Comparison of ENCODE assay signal across 5 fruit fly cellular contexts in the genomic region with DNA sequence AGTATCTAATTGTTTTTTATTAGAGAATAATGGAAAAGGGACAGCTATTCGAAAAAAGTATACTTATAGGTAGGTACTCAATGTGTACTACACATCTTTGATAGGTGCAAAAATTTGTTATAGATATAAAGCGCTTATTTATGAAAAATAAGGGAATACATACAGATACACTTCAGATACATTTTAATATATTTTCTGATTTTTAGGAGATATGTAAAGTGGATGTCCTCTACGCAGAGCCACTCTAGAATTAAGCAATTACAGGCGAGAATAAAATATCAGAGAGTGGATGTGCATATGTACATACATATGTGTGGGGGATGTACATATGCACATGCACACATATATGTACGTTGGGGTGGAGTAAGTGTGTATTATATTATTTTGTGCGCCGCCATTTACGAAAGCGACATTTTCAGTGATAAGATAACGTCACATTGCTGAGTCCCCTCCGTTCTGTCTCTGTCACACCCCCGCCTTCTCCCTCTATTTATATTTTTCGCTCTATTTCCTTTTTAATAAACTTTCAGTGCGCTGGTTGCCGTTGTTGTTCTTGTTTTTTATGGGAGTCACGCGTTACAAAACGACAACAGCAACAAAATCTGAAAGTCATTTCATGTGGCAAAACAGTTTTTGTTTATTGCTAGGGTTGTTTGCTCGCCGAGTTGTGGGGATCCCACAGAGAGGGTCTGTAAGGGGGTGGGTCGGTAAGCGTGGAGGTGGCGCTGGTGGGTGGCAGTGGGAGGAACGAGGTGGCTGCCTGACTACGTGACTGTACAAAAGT.
TF ChIP-seq lines count a peak whose summit lies in the region.

No protein-coding gene starts in this region.

- TF ChIP-seq CTCF in whole organism, embryonic (GFP tag; optimal IDR thresholded peaks at IDR 0.05; lab: Kevin White, UChicago), result no peak

TF ChIP-seq in whole organism, adult, 20 proteins besides CTCF, POLR2A, EP300 and RAD21 (continues in another document):
- peak; percentile 36 for TF ChIP-seq toe (GFP tag; optimal IDR thresholded peaks at IDR 0.05; lab: Kevin White, UChicago)
- peak; percentile 20 for TF ChIP-seq CG5204 (GFP tag; optimal IDR thresholded peaks at IDR 0.05; lab: Kevin White, UChicago)
- TF ChIP-seq ovo (GFP tag; optimal IDR thresholded peaks at IDR 0.05; lab: Kevin White, UChicago), result peak; percentile 36
- TF ChIP-seq CG11617 (GFP tag; optimal IDR thresholded peaks at IDR 0.05; lab: Kevin White, UChicago), result peak; percentile 56
- no peak for TF ChIP-seq CG1620 (GFP tag; optimal IDR thresholded peaks at IDR 0.05; lab: Kevin White, UChicago)
- TF ChIP-seq Hr96 (GFP tag; optimal IDR thresholded peaks at IDR 0.05; lab: Kevin White, UChicago), result peak; percentile 56
- TF ChIP-seq CG7101 (tag; optimal IDR thresholded peaks at IDR 0.05; lab: Kevin White, UChicago), result peak; percentile 15
- peak; percentile 73 for TF ChIP-seq Clk (GFP tag; optimal IDR thresholded peaks at IDR 0.05; lab: Kevin White, UChicago)
- peak; percentile 81 for TF ChIP-seq kay (GFP tag; lab: Kevin White, UChicago; ENCODE audit: borderline replicate concordance)
- peak; percentile 7 for TF ChIP-seq bab1 (GFP tag; optimal IDR thresholded peaks at IDR 0.05; lab: Kevin White, UChicago)
- TF ChIP-seq CG14711 (tag; optimal IDR thresholded peaks at IDR 0.05; lab: Kevin White, UChicago), result peak; percentile 58
- peak; percentile 77 for TF ChIP-seq CG33017 (tag; optimal IDR thresholded peaks at IDR 0.05; lab: Kevin White, UChicago)
- TF ChIP-seq CG7045 (GFP tag; optimal IDR thresholded peaks at IDR 0.05; lab: Kevin White, UChicago), result peak; percentile 53
- TF ChIP-seq tj (GFP tag; optimal IDR thresholded peaks at IDR 0.05; lab: Kevin White, UChicago), result peak; percentile 33
- peak; percentile 89 for TF ChIP-seq Mnt (GFP tag; optimal IDR thresholded peaks at IDR 0.05; lab: Kevin White, UChicago)
- peak; percentile 88 for TF ChIP-seq CG12768 (GFP tag; optimal IDR thresholded peaks at IDR 0.05; lab: Kevin White, UChicago)

TF ChIP-seq in whole organism, embryonic, 481 proteins besides CTCF, POLR2A, EP300 and RAD21 (continues in another document):
- TF ChIP-seq CHES-1-like (GFP tag; optimal IDR thresholded peaks at IDR 0.05; lab: Kevin White, UChicago) (no peak), chif (GFP tag; optimal IDR thresholded peaks at IDR 0.05; lab: Kevin White, UChicago) (no peak), schlank (tag; optimal IDR thresholded peaks at IDR 0.05; lab: Kevin White, UChicago) (peak; percentile 27), gce (GFP tag; IDR thresholded peaks at IDR 0.05; lab: Robert Waterston, UW) (no peak), Jarid2 (GFP tag; optimal IDR thresholded peaks at IDR 0.05; lab: Kevin White, UChicago) (no peak), CG15514 (GFP tag; optimal IDR thresholded peaks at IDR 0.05; lab: Kevin White, UChicago) (peak; percentile 34), ci (GFP tag; IDR thresholded peaks at IDR 0.05; lab: Robert Waterston, UW) (0 out of 3 replicates have a peak, but pooled peaks have one; percentile 16), dmrt11E (tag; optimal IDR thresholded peaks at IDR 0.05; lab: Kevin White, UChicago) (no peak), CG17385 (GFP tag; optimal IDR thresholded peaks at IDR 0.05; lab: Kevin White, UChicago) (peak; percentile 10), Hmr (GFP tag; optimal IDR thresholded peaks at IDR 0.05; lab: Kevin White, UChicago) (peak; percentile 39), CG4617 (GFP tag; optimal IDR thresholded peaks at IDR 0.05; lab: Kevin White, UChicago; ENCODE audit: borderline replicate concordance) (no peak), Pdp1 (GFP tag; optimal IDR thresholded peaks at IDR 0.05; lab: Kevin White, UChicago) (peak in 1 of 2 experiments; percentile 67), Atf-2 (GFP tag; optimal IDR thresholded peaks at IDR 0.05; lab: Kevin White, UChicago) (no peak), Hand (GFP tag; optimal IDR thresholded peaks at IDR 0.05; lab: Kevin White, UChicago) (peak; percentile 57), CG3838 (GFP tag; optimal IDR thresholded peaks at IDR 0.05; lab: Kevin White, UChicago) (peak; percentile 41), ash1 (GFP tag; optimal IDR thresholded peaks at IDR 0.05; lab: Kevin White, UChicago) (peak; percentile 36)

TF ChIP-seq in whole organism, prepupa, 60 proteins besides CTCF, POLR2A, EP300 and RAD21 (continues in another document):
- TF ChIP-seq CG8119 (GFP tag; IDR thresholded peaks at IDR 0.05; lab: Robert Waterston, UW), result 0 out of 3 replicates have a peak, but pooled peaks have one; percentile 34
- TF ChIP-seq CG6854 (GFP tag; optimal IDR thresholded peaks at IDR 0.05; lab: Kevin White, UChicago), result no peak
- no peak for TF ChIP-seq CG6276 (GFP tag; optimal IDR thresholded peaks at IDR 0.05; lab: Kevin White, UChicago)
- peak; percentile 23 for TF ChIP-seq CG16779 (tag; optimal IDR thresholded peaks at IDR 0.05; lab: Kevin White, UChicago)
- peak; percentile 9 for TF ChIP-seq Met (GFP tag; optimal IDR thresholded peaks at IDR 0.05; lab: Kevin White, UChicago)
- TF ChIP-seq topi (GFP tag; optimal IDR thresholded peaks at IDR 0.05; lab: Kevin White, UChicago), result no peak
- peak; percentile 61 for TF ChIP-seq Eip93F (GFP tag; optimal IDR thresholded peaks at IDR 0.05; lab: Kevin White, UChicago)
- 0 out of 2 replicates have a peak, but pooled peaks have one; percentile 14 for TF ChIP-seq CG15336 (GFP tag; IDR thresholded peaks at IDR 0.05; lab: Robert Waterston, UW)
- peak; percentile 61 for TF ChIP-seq vri (GFP tag; optimal IDR thresholded peaks at IDR 0.05; lab: Kevin White, UChicago)
- no peak for TF ChIP-seq CG11902 (GFP tag; optimal IDR thresholded peaks at IDR 0.05; lab: Kevin White, UChicago)
- TF ChIP-seq Hr4 (GFP tag; optimal IDR thresholded peaks at IDR 0.05; lab: Kevin White, UChicago), result no peak
- peak; percentile 22; the same call in 1 of the 3 replicates for TF ChIP-seq CG6163 (GFP tag; IDR thresholded peaks at IDR 0.05; lab: Robert Waterston, UW)
- peak in 1 of 2 experiments; percentile 6 for TF ChIP-seq ss (GFP tag; optimal IDR thresholded peaks at IDR 0.05; lab: Kevin White, UChicago)
- peak; percentile 62 for TF ChIP-seq svp (GFP tag; lab: Kevin White, UChicago)
- 0 out of 3 replicates have a peak, but pooled peaks have one; percentile 6 for TF ChIP-seq eg (GFP tag; IDR thresholded peaks at IDR 0.05; lab: Robert Waterston, UW)
- peak; percentile 58 for TF ChIP-seq Eip78C (GFP tag; lab: Kevin White, UChicago)

TF ChIP-seq in whole organism, pupa, 21 proteins besides CTCF, POLR2A, EP300 and RAD21:
- 0 out of 2 replicates have a peak, but pooled peaks have one; percentile 23 for TF ChIP-seq CG12605 (GFP tag; IDR thresholded peaks at IDR 0.05; lab: Robert Waterston, UW)
- 0 out of 3 replicates have a peak, but pooled peaks have one; percentile 43 for TF ChIP-seq fd96Ca (GFP tag; IDR thresholded peaks at IDR 0.05; lab: Robert Waterston, UW)
- no peak for TF ChIP-seq CG32121 (GFP tag; IDR thresholded peaks at IDR 0.05; lab: Robert Waterston, UW)
- peak; percentile 19; the same call in 1 of the 2 replicates for TF ChIP-seq Ets98B (GFP tag; IDR thresholded peaks at IDR 0.05; lab: Robert Waterston, UW)
- peak; percentile 49 for TF ChIP-seq CG8159 (tag; optimal IDR thresholded peaks at IDR 0.05; lab: Kevin White, UChicago)
- TF ChIP-seq CG10348 (GFP tag; IDR thresholded peaks at IDR 0.05; lab: Robert Waterston, UW), result no peak

TF ChIP-seq in whole organism, wandering third instar larva, 38 proteins besides CTCF, POLR2A, EP300 and RAD21 (continues in another document):
- TF ChIP-seq jim (GFP tag; optimal IDR thresholded peaks at IDR 0.05; lab: Kevin White, UChicago) (no peak), N (GFP tag; optimal IDR thresholded peaks at IDR 0.05; lab: Kevin White, UChicago) (no peak), Dfd (GFP tag; optimal IDR thresholded peaks at IDR 0.05; lab: Kevin White, UChicago) (no peak), Abd-B (GFP tag; optimal IDR thresholded peaks at IDR 0.05; lab: Kevin White, UChicago) (no peak), dl (GFP tag; optimal IDR thresholded peaks at IDR 0.05; lab: Kevin White, UChicago; ENCODE audit: insufficient read depth in 1 of 2, partially characterized antibody in 2 of 2) (no peak), fru (GFP tag; optimal IDR thresholded peaks at IDR 0.05; lab: Kevin White, UChicago) (peak; percentile 54), h (GFP tag; optimal IDR thresholded peaks at IDR 0.05; lab: Kevin White, UChicago) (peak; percentile 85), HLH106 (tag; optimal IDR thresholded peaks at IDR 0.05; lab: Kevin White, UChicago) (peak; percentile 6), Jra (GFP tag; optimal IDR thresholded peaks at IDR 0.05; lab: Kevin White, UChicago) (no peak), rgr (GFP tag; optimal IDR thresholded peaks at IDR 0.05; lab: Kevin White, UChicago) (peak; percentile 13), dmrt93B (GFP tag; optimal IDR thresholded peaks at IDR 0.05; lab: Kevin White, UChicago) (no peak), usp (GFP tag; optimal IDR thresholded peaks at IDR 0.05; lab: Kevin White, UChicago) (no peak), tai (GFP tag; optimal IDR thresholded peaks at IDR 0.05; lab: Kevin White, UChicago) (no peak), br (GFP tag; optimal IDR thresholded peaks at IDR 0.05; lab: Kevin White, UChicago) (peak; percentile 23), sv (GFP tag; optimal IDR thresholded peaks at IDR 0.05; lab: Kevin White, UChicago) (no peak), ey (GFP tag; optimal IDR thresholded peaks at IDR 0.05; lab: Kevin White, UChicago) (no peak), Myc (optimal IDR thresholded peaks at IDR 0.05; lab: Kevin White, UChicago) (no peak), Hnf4 (GFP tag; optimal IDR thresholded peaks at IDR 0.05; lab: Kevin White, UChicago) (no peak), GATAd (GFP tag; optimal IDR thresholded peaks at IDR 0.05; lab: Kevin White, UChicago) (no peak), foxo (GFP tag; optimal IDR thresholded peaks at IDR 0.05; lab: Kevin White, UChicago) (peak in 1 of 2 experiments; percentile 1), Rel (GFP tag; optimal IDR thresholded peaks at IDR 0.05; lab: Kevin White, UChicago) (no peak), Rel (tag; optimal IDR thresholded peaks at IDR 0.05; lab: Kevin White, UChicago) (peak; percentile 97), psq (GFP tag; optimal IDR thresholded peaks at IDR 0.05; lab: Kevin White, UChicago) (no peak), brk (GFP tag; optimal IDR thresholded peaks at IDR 0.05; lab: Kevin White, UChicago) (peak; percentile 35), Hr78 (GFP tag; optimal IDR thresholded peaks at IDR 0.05; lab: Kevin White, UChicago) (no peak), dsf (GFP tag; optimal IDR thresholded peaks at IDR 0.05; lab: Kevin White, UChicago; ENCODE audit: borderline replicate concordance) (no peak), pan (optimal IDR thresholded peaks at IDR 0.05; lab: Kevin White, UChicago) (no peak), woc (GFP tag; optimal IDR thresholded peaks at IDR 0.05; lab: Kevin White, UChicago) (no peak), CrebA (GFP tag; optimal IDR thresholded peaks at IDR 0.05; lab: Kevin White, UChicago; ENCODE audit: borderline replicate concordance) (no peak), Dif (GFP tag; optimal IDR thresholded peaks at IDR 0.05; lab: Kevin White, UChicago; ENCODE audit: partially characterized antibody) (no peak), Mio (GFP tag; optimal IDR thresholded peaks at IDR 0.05; lab: Kevin White, UChicago) (no peak)
